Worm (Caenorhabditis elegans): ENCODE measurements around the gene atz-1.

atz-1 gene

ce11 chrIV:12350235-12350634 lies 25.7 kb downstream of the atz-1 start:
- no peak for TF ChIP-seq F22D6.2 (tag; optimal IDR thresholded peaks at IDR 0.05)
- no peak for TF ChIP-seq aptf-3 (GFP tag; IDR thresholded peaks at IDR 0.05)
- TF ChIP-seq madf-6 (GFP tag; IDR thresholded peaks at IDR 0.05) = no peak
- TF ChIP-seq akir-1 (GFP tag; optimal IDR thresholded peaks at IDR 0.05) = no peak
- TF ChIP-seq ekl-4 (GFP tag; IDR thresholded peaks at IDR 0.05) = no peak
- TF ChIP-seq zim-3 (tag; optimal IDR thresholded peaks at IDR 0.05) = no peak
- no peak for TF ChIP-seq ceh-27 (GFP tag; optimal IDR thresholded peaks at IDR 0.05)
- TF ChIP-seq F49E8.2 (tag; optimal IDR thresholded peaks at IDR 0.05; ENCODE audit: insufficient read depth) = no peak
- no peak for TF ChIP-seq somi-1 (GFP tag; optimal IDR thresholded peaks at IDR 0.05)
- TF ChIP-seq Y95B8A.8 (GFP tag; IDR thresholded peaks at IDR 0.05) = no peak
- TF ChIP-seq ceh-91 (GFP tag; IDR thresholded peaks at IDR 0.05) = no peak
- no peak for TF ChIP-seq sptf-2 (GFP tag; optimal IDR thresholded peaks at IDR 0.05)
- TF ChIP-seq Y79H2A.3 (GFP tag; conservative IDR thresholded peaks at IDR 0.05) = no peak
- TF ChIP-seq unc-62 (GFP tag; optimal IDR thresholded peaks at IDR 0.05) = no peak
- no peak for TF ChIP-seq lsy-27 (tag; optimal IDR thresholded peaks at IDR 0.05; ENCODE audit: borderline replicate concordance, insufficient read depth)
- no peak for TF ChIP-seq cebp-2 (GFP tag; IDR thresholded peaks at IDR 0.05)
- TF ChIP-seq fkh-3 (tag; optimal IDR thresholded peaks at IDR 0.05) = no peak
- TF ChIP-seq tlf-1 (GFP tag; optimal IDR thresholded peaks at IDR 0.05) = no peak

ce11 chrIV:12349639-12350038 lies 26.3 kb downstream of the atz-1 start, which contains the start of gene best-22:
TSS of gene best-22 (plus strand) at chrIV:12349939.
- TF ChIP-seq xnd-1 (tag; optimal IDR thresholded peaks at IDR 0.05) (no peak), attf-3 (GFP tag; conservative IDR thresholded peaks at IDR 0.05) (no peak), sea-2 (GFP tag; IDR thresholded peaks at IDR 0.05) (no peak), dpl-1 (GFP tag; optimal IDR thresholded peaks at IDR 0.05) (no peak), ztf-18 (tag; optimal IDR thresholded peaks at IDR 0.05) (no peak), dox-1 (GFP tag; IDR thresholded peaks at IDR 0.05) (no peak), nhr-120 (GFP tag; IDR thresholded peaks at IDR 0.05) (no peak)

- TF ChIP-seq K11D2.4 (GFP tag; IDR thresholded peaks at IDR 0.05) (no peak), atf-7 (tag; optimal IDR thresholded peaks at IDR 0.05) (no peak), zim-3 (tag; optimal IDR thresholded peaks at IDR 0.05) (no peak), gei-17 (GFP tag; optimal IDR thresholded peaks at IDR 0.05) (no peak), bed-2 (GFP tag; IDR thresholded peaks at IDR 0.05) (no peak), unc-130 (GFP tag; optimal IDR thresholded peaks at IDR 0.05) (no peak), sdz-38 (tag; optimal IDR thresholded peaks at IDR 0.05) (no peak), hmg-1.2 (GFP tag; IDR thresholded peaks at IDR 0.05) (no peak), dox-1 (GFP tag; IDR thresholded peaks at IDR 0.05) (no peak), attf-3 (GFP tag; conservative IDR thresholded peaks at IDR 0.05) (no peak)
Observed at ce11 chrIV:12340885-12341284, 35.0 kb downstream of the atz-1 start.

ce11 chrIV:12336893-12337627 lies 38.9 kb downstream of the atz-1 start, which contains the start of the genes F19B6.10 and wht-5:
TSS of gene F19B6.10 (plus strand) at chrIV:12337193.
TSS of gene wht-5 (plus strand) at chrIV:12337577.
- no peak for TF ChIP-seq ztf-22 (GFP tag; optimal IDR thresholded peaks at IDR 0.05)
- TF ChIP-seq chd-7 (tag; optimal IDR thresholded peaks at IDR 0.05) = no peak
- no peak for TF ChIP-seq Y67H2A.10 (GFP tag; conservative IDR thresholded peaks at IDR 0.05)
- TF ChIP-seq mes-4 (tag; optimal IDR thresholded peaks at IDR 0.05) = no peak
- no peak for TF ChIP-seq somi-1 (GFP tag; optimal IDR thresholded peaks at IDR 0.05)
- TF ChIP-seq Y56A3A.18 (GFP tag; IDR thresholded peaks at IDR 0.05) = no peak
- TF ChIP-seq C06A6.2 (GFP tag; conservative IDR thresholded peaks at IDR 0.05) = no peak
- no peak for TF ChIP-seq rpc-1 (optimal IDR thresholded peaks at IDR 0.05)
- TF ChIP-seq rpc-1 (tag; optimal IDR thresholded peaks at IDR 0.05) = no peak
- TF ChIP-seq nfya-2 (GFP tag; IDR thresholded peaks at IDR 0.05) = no peak
- TF ChIP-seq nhr-120 (GFP tag; IDR thresholded peaks at IDR 0.05) = no peak
- TF ChIP-seq F49E8.2 (tag; optimal IDR thresholded peaks at IDR 0.05; ENCODE audit: insufficient read depth) = no peak
- TF ChIP-seq akir-1 (GFP tag; optimal IDR thresholded peaks at IDR 0.05) = no peak
- no peak for TF ChIP-seq nfya-1 (tag; optimal IDR thresholded peaks at IDR 0.05; ENCODE audit: borderline replicate concordance, insufficient read depth)
- no peak for TF ChIP-seq tlf-1 (GFP tag; optimal IDR thresholded peaks at IDR 0.05)
- TF ChIP-seq tbx-9 (tag; optimal IDR thresholded peaks at IDR 0.05; ENCODE audit: borderline replicate concordance) = no peak

Data from whole organism, young adult.